Fruit fly (Drosophila melanogaster) whole organism, prepupa: ENCODE results near the gene CG12279.

ENCODE experiments used
- Blimp-1 ChIP-seq: fragments of 200-800 bp; sonication (Bioruptor generic); optimal IDR thresholded peaks from 3 replicates; lab custom pipeline; 2017; ENCODE audit warnings: missing biosample characterization, missing genetic modification characterization, mild to moderate bottlenecking, moderate library complexity, missing genetic modification reagents
- CG10669 ChIP-seq: fragments of 200-800 bp; sonication (Bioruptor generic); optimal IDR thresholded peaks from 3 replicates; lab custom pipeline; 2018; ENCODE audit warnings: missing biosample characterization, mild to moderate bottlenecking, missing genetic modification characterization, moderate library complexity
- CG11294 ChIP-seq: fragments of 200-800 bp; sonication (Bioruptor generic); IDR thresholded peaks from 2 replicates; pipeline ENCODE4 v1.3.6; 2022; ENCODE audit warnings: missing biosample characterization, missing genetic modification characterization
- CG11902 ChIP-seq: fragments of 200-800 bp; sonication (Bioruptor generic); optimal IDR thresholded peaks from 3 replicates; lab custom pipeline; 2016; ENCODE audit warnings: missing biosample characterization, missing genetic modification characterization
- CG16779 ChIP-seq: fragments of 200-800 bp; sonication (Bioruptor generic); optimal IDR thresholded peaks from 3 replicates; lab custom pipeline; 2017; ENCODE audit warnings: missing biosample characterization, mild to moderate bottlenecking, missing genetic modification characterization
- CG3032 ChIP-seq: fragments of 200-800 bp; optimal IDR thresholded peaks from 2 replicates; lab custom pipeline; 2019; ENCODE audit warnings: missing biosample characterization, mild to moderate bottlenecking, missing genetic modification characterization, moderate library complexity
- CG4318 ChIP-seq: fragments of 200-800 bp; sonication (Bioruptor generic); optimal IDR thresholded peaks from 3 replicates; lab custom pipeline; 2017; ENCODE audit warnings: missing biosample characterization, mild to moderate bottlenecking, missing genetic modification characterization
- CG8319 ChIP-seq: fragments of 200-800 bp; sonication (Bioruptor generic); optimal IDR thresholded peaks from 3 replicates; lab custom pipeline; 2016; ENCODE audit warnings: missing biosample characterization, missing genetic modification characterization
- Ets21C ChIP-seq: fragments of 200-800 bp; sonication (Bioruptor generic); optimal IDR thresholded peaks from 3 replicates; lab custom pipeline; 2016; ENCODE audit warnings: missing biosample characterization, missing genetic modification characterization
- Gug ChIP-seq: fragments of 200-800 bp; sonication (Bioruptor generic); IDR thresholded peaks from 2 replicates; pipeline ENCODE4 v1.3.6; 2022; ENCODE audit warnings: missing biosample characterization, missing genetic modification characterization
- OdsH ChIP-seq: fragments of 200-800 bp; sonication (Bioruptor generic); optimal IDR thresholded peaks from 3 replicates; lab custom pipeline; 2016; ENCODE audit warnings: missing biosample characterization, missing genetic modification characterization
- pdm3 ChIP-seq: fragments of 200-800 bp; sonication (Bioruptor generic); optimal IDR thresholded peaks from 3 replicates; lab custom pipeline; 2016; ENCODE audit warnings: missing biosample characterization, missing genetic modification characterization
- svp ChIP-seq: fragments of 200-800 bp; sonication (Bioruptor generic); peaks from one replicate; lab custom pipeline; 2016; ENCODE audit warnings: missing biosample characterization, missing genetic modification characterization
- vri ChIP-seq: fragments of 200-800 bp; sonication (Bioruptor generic); optimal IDR thresholded peaks from 3 replicates; lab custom pipeline; 2016; ENCODE audit warnings: missing biosample characterization, mild to moderate bottlenecking, missing genetic modification characterization

- TF ChIP-seq CG11294 (GFP tag; lab: Robert Waterston, UW) (no peak), OdsH (no peak), CG11902 (no peak), svp (GFP tag; lab: Kevin White, UChicago) (no peak), Blimp-1 (GFP tag; lab: Kevin White, UChicago) (no peak), Gug (GFP tag; lab: Robert Waterston, UW) (no peak), CG16779 (no peak), pdm3 (GFP tag; lab: Kevin White, UChicago) (no peak), CG10669 (GFP tag; lab: Kevin White, UChicago) (no peak), CG3032 (no peak), vri (GFP tag; lab: Kevin White, UChicago) (no peak), Ets21C (GFP tag; lab: Kevin White, UChicago) (no peak), CG4318 (GFP tag; lab: Kevin White, UChicago) (no peak), CG8319 (GFP tag; lab: Kevin White, UChicago) (no peak)
Measured at dm6 chr3R:12698363-12698762, 6.5 kb upstream of the CG12279 start.
